Fruit fly (Drosophila melanogaster) whole organism, embryonic: ENCODE data around the gene Abl.
A peak's percentile ranks its signal among the peaks of the same experiment; 100 is the strongest.

Experiments used
- Adf1 ChIP-seq: fragments of 200-800 bp; sonication (Bioruptor generic); IDR thresholded peaks from 2 replicates; pipeline ENCODE4 v1.3.6; 2022; ENCODE audit warnings: missing biosample characterization, missing genetic modification characterization
- Atf6 ChIP-seq: fragments of 200-800 bp; sonication (Bioruptor generic); IDR thresholded peaks from 2 replicates; pipeline ENCODE4 v1.3.6; 2022; ENCODE audit warnings: missing biosample characterization, missing genetic modification characterization
- Bgb ChIP-seq: fragments of 200-800 bp; sonication (Bioruptor generic); IDR thresholded peaks from 2 replicates; pipeline ENCODE4 v1.3.6; 2022; ENCODE audit warnings: missing biosample characterization, missing genetic modification characterization; ENCODE audit not compliant: partially characterized antibody
- CG10267 ChIP-seq: fragments of 200-800 bp; sonication (Bioruptor generic); optimal IDR thresholded peaks from 2 replicates; lab custom pipeline; 2018; ENCODE audit warnings: missing biosample characterization, mild to moderate bottlenecking, missing genetic modification characterization, moderate library complexity
- CG10565 ChIP-seq: fragments of 200-800 bp; sonication (Bioruptor generic); optimal IDR thresholded peaks from 3 replicates; lab custom pipeline; 2016; ENCODE audit warnings: missing biosample characterization, mild to moderate bottlenecking, missing genetic modification characterization
- CG11695 ChIP-seq: fragments of 200-800 bp; sonication (Bioruptor generic); IDR thresholded peaks from 3 replicates; pipeline ENCODE4 v1.3.6; 2022; ENCODE audit warnings: missing biosample characterization, missing genetic modification characterization
- CG12659 ChIP-seq: fragments of 200-800 bp; sonication (Bioruptor generic); optimal IDR thresholded peaks from 3 replicates; lab custom pipeline; 2017; ENCODE audit warnings: mild to moderate bottlenecking, missing biosample characterization, missing genetic modification reagents, missing genetic modification characterization
- CG13287 ChIP-seq: fragments of 200-800 bp; sonication (Bioruptor generic); IDR thresholded peaks from 2 replicates; pipeline ENCODE4 v1.3.6; 2022; ENCODE audit warnings: missing biosample characterization, missing genetic modification characterization; ENCODE audit not compliant: partially characterized antibody
- CG16813 ChIP-seq: fragments of 200-800 bp; sonication (Bioruptor generic); IDR thresholded peaks from 3 replicates; pipeline ENCODE4 v1.3.6; 2022; ENCODE audit warnings: missing biosample characterization, missing genetic modification characterization; ENCODE audit not compliant: partially characterized antibody
- CG17361 ChIP-seq: fragments of 200-800 bp; sonication (Bioruptor generic); IDR thresholded peaks from 3 replicates; pipeline ENCODE4 v1.3.6; 2022; ENCODE audit warnings: missing biosample characterization, missing genetic modification characterization
- CG17829 ChIP-seq: fragments of 200-800 bp; optimal IDR thresholded peaks from 2 replicates; lab custom pipeline; 2019; ENCODE audit warnings: missing biosample characterization, mild to moderate bottlenecking, missing genetic modification characterization, moderate library complexity
- CG18764 ChIP-seq: fragments of 200-800 bp; sonication (Bioruptor generic); optimal IDR thresholded peaks from 3 replicates; lab custom pipeline; 2016; ENCODE audit warnings: missing biosample characterization, missing genetic modification characterization
- CG2116 ChIP-seq: fragments of 200-800 bp; sonication (Bioruptor generic); optimal IDR thresholded peaks from 3 replicates; lab custom pipeline; 2018; ENCODE audit warnings: missing biosample characterization, mild to moderate bottlenecking, missing genetic modification characterization
- CG34224 ChIP-seq: fragments of 200-800 bp; sonication (Bioruptor generic); IDR thresholded peaks from 3 replicates; pipeline ENCODE4 v1.3.6; 2022; ENCODE audit warnings: missing biosample characterization, missing genetic modification characterization; ENCODE audit not compliant: partially characterized antibody
- CG42726 ChIP-seq: fragments of 200-800 bp; sonication (Bioruptor generic); IDR thresholded peaks from 2 replicates; pipeline ENCODE4 v1.3.6; 2022; ENCODE audit warnings: missing biosample characterization, missing genetic modification characterization; ENCODE audit not compliant: partially characterized antibody
- CG6791 ChIP-seq: fragments of 200-800 bp; sonication (Bioruptor generic); IDR thresholded peaks from 3 replicates; pipeline ENCODE4 v1.3.6; 2022; ENCODE audit warnings: missing biosample characterization, missing genetic modification characterization; ENCODE audit not compliant: partially characterized antibody
- CG7786 ChIP-seq: fragments of 200-800 bp; sonication (Bioruptor generic); optimal IDR thresholded peaks from 2 replicates; lab custom pipeline; 2016; ENCODE audit warnings: missing biosample characterization, missing genetic modification characterization
- CG7928 ChIP-seq: fragments of 200-800 bp; sonication (Bioruptor generic); optimal IDR thresholded peaks from 2 replicates; lab custom pipeline; 2017; ENCODE audit warnings: missing biosample characterization, mild to moderate bottlenecking, missing genetic modification characterization
- CG9437 ChIP-seq: fragments of 200-800 bp; sonication (Bioruptor generic); optimal IDR thresholded peaks from 2 replicates; lab custom pipeline; 2018; ENCODE audit warnings: missing biosample characterization, mild to moderate bottlenecking, missing genetic modification characterization
- CoRest ChIP-seq: fragments of 200-800 bp; sonication (Bioruptor generic); optimal IDR thresholded peaks from 3 replicates; lab custom pipeline; 2018; ENCODE audit warnings: missing biosample characterization, mild to moderate bottlenecking, missing genetic modification characterization, moderate library complexity
- Dip3 ChIP-seq: fragments of 200-800 bp; sonication (Bioruptor generic); optimal IDR thresholded peaks from 3 replicates; lab custom pipeline; 2016; ENCODE audit warnings: missing biosample characterization, missing genetic modification characterization
- Dll ChIP-seq: fragments of 200-800 bp; sonication (Bioruptor generic); IDR thresholded peaks from 4 replicates; pipeline ENCODE4 v1.3.6; 2022; ENCODE audit warnings: missing biosample characterization, missing genetic modification characterization; ENCODE audit not compliant: partially characterized antibody
- Doc3 ChIP-seq: fragments of 200-800 bp; sonication (Bioruptor generic); IDR thresholded peaks from 3 replicates; pipeline ENCODE4 v1.3.6; 2022; ENCODE audit warnings: missing biosample characterization, missing genetic modification characterization; ENCODE audit not compliant: partially characterized antibody
- Dp ChIP-seq: fragments of 200-800 bp; sonication (Bioruptor generic); optimal IDR thresholded peaks from 2 replicates; lab custom pipeline; 2018; ENCODE audit warnings: missing biosample characterization, mild to moderate bottlenecking, missing genetic modification characterization, moderate library complexity
- Dref ChIP-seq: fragments of 200-800 bp; sonication (Bioruptor generic); IDR thresholded peaks from 2 replicates; pipeline ENCODE4 v1.3.6; 2022; ENCODE audit warnings: missing biosample characterization, missing genetic modification characterization
- Ets97D ChIP-seq: fragments of 200-800 bp; sonication (Bioruptor generic); optimal IDR thresholded peaks from 3 replicates; lab custom pipeline; 2016; ENCODE audit warnings: missing biosample characterization, missing genetic modification characterization
- Fer3 ChIP-seq: fragments of 200-800 bp; sonication (Bioruptor generic); optimal IDR thresholded peaks from 2 replicates; lab custom pipeline; 2018; ENCODE audit warnings: missing biosample characterization, mild to moderate bottlenecking, missing genetic modification characterization, moderate library complexity
- HLHmδ ChIP-seq: fragments of 200-800 bp; sonication (Bioruptor generic); optimal IDR thresholded peaks from 2 replicates; lab custom pipeline; 2018; ENCODE audit warnings: missing biosample characterization, mild to moderate bottlenecking, missing genetic modification characterization, moderate library complexity
- Lhr ChIP-seq: fragments of 200-800 bp; sonication (Bioruptor generic); optimal IDR thresholded peaks from 3 replicates; lab custom pipeline; 2017; ENCODE audit warnings: mild to moderate bottlenecking, missing biosample characterization, missing genetic modification reagents, missing genetic modification characterization
- Lim3 ChIP-seq: fragments of 200-800 bp; sonication (Bioruptor generic); IDR thresholded peaks from 2 replicates; pipeline ENCODE4 v1.3.6; 2022; ENCODE audit warnings: missing biosample characterization, missing genetic modification characterization
- MBD-R2 ChIP-seq: fragments of 200-800 bp; sonication (Bioruptor generic); IDR thresholded peaks from 2 replicates; pipeline ENCODE4 v1.3.6; 2022; ENCODE audit warnings: missing biosample characterization, missing genetic modification characterization
- MESR4 ChIP-seq: fragments of 200-800 bp; sonication (Bioruptor generic); optimal IDR thresholded peaks from 2 replicates; lab custom pipeline; 2018; ENCODE audit warnings: missing biosample characterization, mild to moderate bottlenecking, missing genetic modification characterization, moderate library complexity
- Myb ChIP-seq: fragments of 200-800 bp; sonication (Bioruptor generic); optimal IDR thresholded peaks from 2 replicates; lab custom pipeline; 2016; ENCODE audit warnings: missing biosample characterization, missing genetic modification characterization
- Opbp ChIP-seq: fragments of 200-800 bp; sonication (Bioruptor generic); IDR thresholded peaks from 3 replicates; pipeline ENCODE4 v1.3.6; 2022; ENCODE audit warnings: missing biosample characterization, missing genetic modification characterization; ENCODE audit not compliant: partially characterized antibody
- Scr ChIP-seq: fragments of 200-800 bp; sonication (Bioruptor generic); IDR thresholded peaks from 2 replicates; pipeline ENCODE4 v1.3.6; 2022; ENCODE audit warnings: missing biosample characterization, missing genetic modification characterization; ENCODE audit not compliant: partially characterized antibody
- Six4 ChIP-seq: fragments of 200-800 bp; sonication (Bioruptor generic); optimal IDR thresholded peaks from 2 replicates; lab custom pipeline; 2016; ENCODE audit warnings: missing biosample characterization, missing genetic modification characterization
- YL-1 ChIP-seq: fragments of 200-800 bp; sonication (Bioruptor generic); optimal IDR thresholded peaks from 3 replicates; lab custom pipeline; 2017; ENCODE audit warnings: missing biosample characterization, mild to moderate bottlenecking, missing genetic modification characterization
- bbx ChIP-seq: fragments of 200-800 bp; sonication (Bioruptor generic); IDR thresholded peaks from 2 replicates; pipeline ENCODE4 v1.3.6; 2022; ENCODE audit warnings: missing biosample characterization, missing genetic modification characterization; ENCODE audit not compliant: partially characterized antibody
- caup ChIP-seq: fragments of 200-800 bp; sonication (Bioruptor generic); optimal IDR thresholded peaks from 3 replicates; lab custom pipeline; 2017; ENCODE audit warnings: missing biosample characterization, mild to moderate bottlenecking, missing genetic modification characterization, moderate library complexity; ENCODE audit not compliant: severe bottlenecking
- dm ChIP-seq: fragments of 200-800 bp; sonication (Bioruptor generic); optimal IDR thresholded peaks from 3 replicates; lab custom pipeline; 2016; ENCODE audit warnings: missing biosample characterization, missing genetic modification characterization
- dmrt11E ChIP-seq: fragments of 200-800 bp; sonication (Bioruptor generic); optimal IDR thresholded peaks from 3 replicates; lab custom pipeline; 2018; ENCODE audit warnings: missing biosample characterization, mild to moderate bottlenecking, missing genetic modification characterization, moderate library complexity
- knrl ChIP-seq: fragments of 200-800 bp; sonication (Bioruptor generic); IDR thresholded peaks from 3 replicates; pipeline ENCODE4 v1.3.6; 2022; ENCODE audit warnings: missing biosample characterization, missing genetic modification characterization; ENCODE audit not compliant: partially characterized antibody
- row ChIP-seq: fragments of 200-800 bp; sonication (Bioruptor generic); IDR thresholded peaks from 3 replicates; pipeline ENCODE4 v1.3.6; 2022; ENCODE audit warnings: missing biosample characterization, missing genetic modification characterization
- slou ChIP-seq: fragments of 200-800 bp; sonication (Bioruptor generic); optimal IDR thresholded peaks from 3 replicates; lab custom pipeline; 2016; ENCODE audit warnings: missing biosample characterization, missing genetic modification characterization
- tin ChIP-seq: fragments of 200-800 bp; sonication (Bioruptor generic); optimal IDR thresholded peaks from 3 replicates; lab custom pipeline; 2016; ENCODE audit warnings: missing biosample characterization, missing genetic modification characterization
- tna ChIP-seq: fragments of 200-800 bp; sonication (Bioruptor generic); IDR thresholded peaks from 2 replicates; pipeline ENCODE4 v1.3.6; 2022; ENCODE audit warnings: missing biosample characterization, missing genetic modification characterization; ENCODE audit not compliant: partially characterized antibody
- trem ChIP-seq: fragments of 200-800 bp; optimal IDR thresholded peaks from 3 replicates; lab custom pipeline; 2019; ENCODE audit warnings: missing biosample characterization, mild to moderate bottlenecking, missing genetic modification characterization, moderate library complexity
- z ChIP-seq: fragments of 200-800 bp; sonication (Bioruptor generic); IDR thresholded peaks from 3 replicates; pipeline ENCODE4 v1.3.6; 2022; ENCODE audit warnings: missing biosample characterization, missing genetic modification characterization

Abl gene

DNA sequence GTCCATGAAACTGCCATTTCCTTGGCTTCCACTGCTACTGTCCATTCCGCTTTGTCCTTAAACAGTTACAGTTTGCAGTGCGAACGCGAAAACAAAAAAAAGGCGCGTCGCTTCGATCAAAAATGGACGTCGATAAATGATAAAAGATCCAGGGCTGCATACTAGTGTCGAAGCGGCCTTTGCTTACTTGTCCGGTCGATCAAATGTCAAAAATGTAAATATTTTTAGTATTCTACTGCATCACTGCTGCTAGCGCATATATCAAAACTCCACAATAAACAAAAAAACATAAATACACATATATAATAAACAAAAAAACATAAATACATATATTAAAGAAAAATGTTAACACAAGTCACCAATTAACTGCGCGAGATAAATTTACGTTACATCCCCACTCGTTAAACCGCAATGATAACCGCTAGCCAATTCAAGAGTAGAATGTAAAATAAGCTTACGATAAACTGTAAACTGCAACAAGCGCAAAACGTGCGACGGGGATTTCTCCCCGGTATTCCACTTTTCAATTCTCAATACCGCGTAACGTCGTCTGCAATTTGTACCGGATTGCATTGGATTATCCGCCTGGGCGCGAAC, 52.7 kb downstream of the Abl start, which contains the start of the genes spd-2 and Apl (continued):
- TF ChIP-seq CG10267 (tag; lab: Kevin White, UChicago) = peak; percentile 19
- peak; percentile 85 for TF ChIP-seq CG7928 (GFP tag; lab: Kevin White, UChicago)
- peak; percentile 81 for TF ChIP-seq CG9437 (GFP tag; lab: Kevin White, UChicago)
- no peak for TF ChIP-seq CG7786
- peak; percentile 65; the same call in 1 of the 2 replicates for TF ChIP-seq MBD-R2
- TF ChIP-seq CG18764 = peak; percentile 51
- peak; percentile 12 for TF ChIP-seq Lhr (GFP tag; lab: Kevin White, UChicago)
- TF ChIP-seq z = no peak
- no peak for TF ChIP-seq Adf1 (GFP tag; lab: Robert Waterston, UW)
- TF ChIP-seq Myb (GFP tag; lab: Kevin White, UChicago) = peak; percentile 18
- TF ChIP-seq Dip3 (GFP tag; lab: Kevin White, UChicago) = no peak
- no peak for TF ChIP-seq Lim3 (GFP tag; lab: Robert Waterston, UW)
- TF ChIP-seq Doc3 (GFP tag; lab: Robert Waterston, UW) = 0 out of 3 replicates have a peak, but pooled peaks have one; percentile 39
- peak; percentile 64 for TF ChIP-seq Dref (GFP tag; lab: Robert Waterston, UW)
- peak; percentile 82 for TF ChIP-seq Dp
- 0 out of 3 replicates have a peak, but pooled peaks have one; percentile 17 for TF ChIP-seq CG17361 (GFP tag; lab: Robert Waterston, UW)
- no peak for TF ChIP-seq dm
- peak; percentile 19 for TF ChIP-seq trem (tag; lab: Kevin White, UChicago)
- TF ChIP-seq CG6791 (GFP tag; lab: Robert Waterston, UW) = peak; percentile 52; the same call in 1 of the 3 replicates
- TF ChIP-seq row (GFP tag; lab: Robert Waterston, UW) = 0 out of 3 replicates have a peak, but pooled peaks have one; percentile 12
- peak; percentile 38; the same call in 1 of the 4 replicates for TF ChIP-seq Dll
- TF ChIP-seq CG12659 (GFP tag; lab: Kevin White, UChicago) = peak; percentile 45
- TF ChIP-seq CG11695 (GFP tag; lab: Robert Waterston, UW) = no peak
- peak; percentile 56; the same call in 1 of the 3 replicates for TF ChIP-seq CG34224
- TF ChIP-seq CG13287 (GFP tag; lab: Robert Waterston, UW) = peak; percentile 58
- TF ChIP-seq knrl (GFP tag; lab: Robert Waterston, UW) = peak; percentile 59
- TF ChIP-seq CG2116 (GFP tag; lab: Kevin White, UChicago) = peak; percentile 55
- TF ChIP-seq CG42726 (GFP tag; lab: Robert Waterston, UW) = no peak
- TF ChIP-seq bbx (GFP tag; lab: Robert Waterston, UW) = 0 out of 2 replicates have a peak, but pooled peaks have one; percentile 39
- peak; percentile 61 for TF ChIP-seq CG16813 (GFP tag; lab: Robert Waterston, UW)
- TF ChIP-seq CoRest (tag; lab: Kevin White, UChicago) = peak; percentile 22
- TF ChIP-seq Fer3 (tag; lab: Kevin White, UChicago) = no peak
- TF ChIP-seq Bgb = peak; percentile 60

DNA sequence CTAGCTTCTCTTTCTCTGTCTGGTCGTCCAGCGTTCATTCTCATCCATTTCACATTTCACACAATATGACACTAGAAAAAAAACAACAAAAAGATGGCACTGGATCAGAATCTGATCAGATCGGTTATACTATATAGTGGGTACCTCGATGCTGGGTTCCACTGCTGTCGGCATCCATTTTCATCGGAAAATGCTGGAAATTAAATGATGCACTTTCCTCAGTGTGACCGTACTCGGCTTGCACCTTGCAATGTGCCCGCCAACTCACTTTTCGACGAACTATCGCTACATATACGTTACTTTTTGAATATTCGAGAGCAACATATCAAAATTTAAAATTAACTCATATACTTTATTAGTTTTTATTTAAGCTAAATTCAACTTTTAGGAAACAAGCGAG, 56.8 kb downstream of the Abl start, which contains the start of gene tra:
tra (minus strand) TSS at position 191 of the 400 bp plus-strand sequence.
- TF ChIP-seq Atf6 (GFP tag; lab: Robert Waterston, UW) = no peak
- no peak for TF ChIP-seq dmrt11E (tag; lab: Kevin White, UChicago)
- TF ChIP-seq Opbp (GFP tag; lab: Robert Waterston, UW) = peak; percentile 83
- peak; percentile 50; the same call in 1 of the 2 replicates for TF ChIP-seq tna
- no peak for TF ChIP-seq slou
- peak; percentile 82 for TF ChIP-seq MESR4 (GFP tag; lab: Kevin White, UChicago)
- peak; percentile 60 for TF ChIP-seq Doc3 (GFP tag; lab: Robert Waterston, UW)
- TF ChIP-seq Ets97D = peak; percentile 33
- peak; percentile 26 for TF ChIP-seq CG17829 (tag; lab: Kevin White, UChicago)
- TF ChIP-seq Six4 (GFP tag; lab: Kevin White, UChicago) = no peak
- TF ChIP-seq CG34224 = peak; percentile 36; the same call in 1 of the 3 replicates
- peak; percentile 1 for TF ChIP-seq HLHmδ (GFP tag; lab: Kevin White, UChicago)
- TF ChIP-seq CG13287 (GFP tag; lab: Robert Waterston, UW) = peak; percentile 74
- TF ChIP-seq CG10565 (GFP tag; lab: Kevin White, UChicago) = no peak
- TF ChIP-seq tin (GFP tag; lab: Kevin White, UChicago) = no peak
- TF ChIP-seq caup = no peak
- peak; percentile 31 for TF ChIP-seq YL-1 (GFP tag; lab: Kevin White, UChicago)
- TF ChIP-seq Scr (GFP tag; lab: Robert Waterston, UW) = peak; percentile 70
